Fruit fly (Drosophila melanogaster): ENCODE results near the gene RtcB.
A peak's percentile ranks its signal among the peaks of the same experiment; 100 is the strongest.

Gene RtcB

dm6 chr2L:19418017-19418416, 12.4 kb upstream of the RtcB start, which contains the start of gene lectin-37Da:
TSS of gene lectin-37Da (plus strand) at chr2L:19418317.
- TF ChIP-seq cnc (optimal IDR thresholded peaks at IDR 0.05) (no peak), cic (GFP tag; optimal IDR thresholded peaks at IDR 0.05) (no peak), Hr96 (GFP tag; optimal IDR thresholded peaks at IDR 0.05) (no peak), CG5204 (GFP tag; optimal IDR thresholded peaks at IDR 0.05) (no peak), tj (GFP tag; optimal IDR thresholded peaks at IDR 0.05) (no peak), CG7045 (GFP tag; optimal IDR thresholded peaks at IDR 0.05) (no peak)

- peak; percentile 1 for TF ChIP-seq Mnt (GFP tag; optimal IDR thresholded peaks at IDR 0.05)
- peak; percentile 23 for TF ChIP-seq CG12768 (GFP tag; optimal IDR thresholded peaks at IDR 0.05)
- peak; percentile 53 for TF ChIP-seq cic (GFP tag; optimal IDR thresholded peaks at IDR 0.05)
- TF ChIP-seq CG33017 (tag; optimal IDR thresholded peaks at IDR 0.05), result peak; percentile 22
- TF ChIP-seq Hr96 (GFP tag; optimal IDR thresholded peaks at IDR 0.05), result no peak
These were observed 11.6 kb upstream of the RtcB start, which contains the start of gene lectin-37Db for dm6 chr2L:19418872-19419271. TSS of gene lectin-37Db (plus strand) at chr2L:19419075.

- peak; percentile 38 for TF ChIP-seq cic (GFP tag; optimal IDR thresholded peaks at IDR 0.05)
- no peak for TF ChIP-seq CG7101 (tag; optimal IDR thresholded peaks at IDR 0.05)
- TF ChIP-seq kay (GFP tag; ENCODE audit: borderline replicate concordance), result no peak
- no peak for TF ChIP-seq CG12768 (GFP tag; optimal IDR thresholded peaks at IDR 0.05)
- no peak for TF ChIP-seq CG5204 (GFP tag; optimal IDR thresholded peaks at IDR 0.05)
These were observed 8.9 kb upstream of the RtcB start for dm6 chr2L:19421573-19421972.

- no peak for TF ChIP-seq CG33017 (tag; optimal IDR thresholded peaks at IDR 0.05)
- TF ChIP-seq pad (GFP tag; optimal IDR thresholded peaks at IDR 0.05), result no peak
- TF ChIP-seq toe (GFP tag; optimal IDR thresholded peaks at IDR 0.05), result no peak
- TF ChIP-seq CG14711 (tag; optimal IDR thresholded peaks at IDR 0.05), result no peak
- no peak for TF ChIP-seq Crg-1 (GFP tag; optimal IDR thresholded peaks at IDR 0.05)
- TF ChIP-seq Mnt (GFP tag; optimal IDR thresholded peaks at IDR 0.05), result no peak
- no peak for TF ChIP-seq kay (GFP tag; ENCODE audit: borderline replicate concordance)
- TF ChIP-seq bab1 (GFP tag; optimal IDR thresholded peaks at IDR 0.05), result no peak
- TF ChIP-seq CG1620 (GFP tag; optimal IDR thresholded peaks at IDR 0.05), result no peak
- TF ChIP-seq cic (GFP tag; optimal IDR thresholded peaks at IDR 0.05), result no peak
These were observed 7.8 kb upstream of the RtcB start for dm6 chr2L:19422642-19423041.

dm6 chr2L:19423467-19424122, 6.8 kb upstream of the RtcB start, which contains the start of the genes Alp12 and CG13085:
TSS of gene Alp12 (plus strand) at chr2L:19424050.
TSS of gene CG13085 (plus strand) at chr2L:19424050.
- TF ChIP-seq bab1 (GFP tag; optimal IDR thresholded peaks at IDR 0.05) (peak; percentile 86), pad (GFP tag; optimal IDR thresholded peaks at IDR 0.05) (peak; percentile 91), CG12768 (GFP tag; optimal IDR thresholded peaks at IDR 0.05) (peak; percentile 98), CG11617 (GFP tag; optimal IDR thresholded peaks at IDR 0.05) (peak; percentile 99), Mnt (GFP tag; optimal IDR thresholded peaks at IDR 0.05) (peak; percentile 87), CG14711 (tag; optimal IDR thresholded peaks at IDR 0.05) (peak; percentile 90), Hr96 (GFP tag; optimal IDR thresholded peaks at IDR 0.05) (peak; percentile 95), CG33017 (tag; optimal IDR thresholded peaks at IDR 0.05) (peak; percentile 97), CG5204 (GFP tag; optimal IDR thresholded peaks at IDR 0.05) (peak; percentile 98), cnc (optimal IDR thresholded peaks at IDR 0.05) (no peak), CG7101 (tag; optimal IDR thresholded peaks at IDR 0.05) (peak; percentile 96), CG7045 (GFP tag; optimal IDR thresholded peaks at IDR 0.05) (peak; percentile 98), toe (GFP tag; optimal IDR thresholded peaks at IDR 0.05) (peak; percentile 97), tj (GFP tag; optimal IDR thresholded peaks at IDR 0.05) (peak; percentile 98), ovo (GFP tag; optimal IDR thresholded peaks at IDR 0.05) (peak; percentile 87), cic (GFP tag; optimal IDR thresholded peaks at IDR 0.05) (peak; percentile 82), Clk (GFP tag; optimal IDR thresholded peaks at IDR 0.05) (peak; percentile 95), Crg-1 (GFP tag; optimal IDR thresholded peaks at IDR 0.05) (peak; percentile 90), kay (GFP tag; ENCODE audit: borderline replicate concordance) (peak; percentile 8), CG1620 (GFP tag; optimal IDR thresholded peaks at IDR 0.05) (peak; percentile 93)

dm6 chr2L:19424307-19424902, 6.0 kb upstream of the RtcB start:
- TF ChIP-seq Clk (GFP tag; optimal IDR thresholded peaks at IDR 0.05) (no peak), ovo (GFP tag; optimal IDR thresholded peaks at IDR 0.05) (no peak), cnc (optimal IDR thresholded peaks at IDR 0.05) (no peak), Crg-1 (GFP tag; optimal IDR thresholded peaks at IDR 0.05) (no peak), CG12768 (GFP tag; optimal IDR thresholded peaks at IDR 0.05) (no peak), pad (GFP tag; optimal IDR thresholded peaks at IDR 0.05) (no peak), CG7101 (tag; optimal IDR thresholded peaks at IDR 0.05) (no peak), Mnt (GFP tag; optimal IDR thresholded peaks at IDR 0.05) (no peak), CG11617 (GFP tag; optimal IDR thresholded peaks at IDR 0.05) (no peak), kay (GFP tag; ENCODE audit: borderline replicate concordance) (no peak), toe (GFP tag; optimal IDR thresholded peaks at IDR 0.05) (no peak), CG1620 (GFP tag; optimal IDR thresholded peaks at IDR 0.05) (no peak), CG5204 (GFP tag; optimal IDR thresholded peaks at IDR 0.05) (no peak), bab1 (GFP tag; optimal IDR thresholded peaks at IDR 0.05) (no peak), CG14711 (tag; optimal IDR thresholded peaks at IDR 0.05) (no peak), cic (GFP tag; optimal IDR thresholded peaks at IDR 0.05) (no peak), CG7045 (GFP tag; optimal IDR thresholded peaks at IDR 0.05) (no peak)
